Fruit fly (Drosophila melanogaster) whole organism, embryonic: ENCODE measurements around the gene LIMK1.

ENCODE experiments used
- Atf3 ChIP-seq: fragments of 200-800 bp; sonication (Bioruptor generic); optimal IDR thresholded peaks from 3 replicates; lab custom pipeline; 2016; ENCODE audit warnings: missing biosample characterization, missing genetic modification characterization
- Bgb ChIP-seq: fragments of 200-800 bp; sonication (Bioruptor generic); IDR thresholded peaks from 2 replicates; pipeline ENCODE4 v1.3.6; 2022; ENCODE audit warnings: missing biosample characterization, missing genetic modification characterization; ENCODE audit not compliant: partially characterized antibody
- Bteb2 ChIP-seq: fragments of 200-800 bp; sonication (Bioruptor generic); optimal IDR thresholded peaks from 2 replicates; lab custom pipeline; 2016; ENCODE audit warnings: missing biosample characterization, missing genetic modification characterization
- CG10543 ChIP-seq: fragments of 200-800 bp; sonication (Bioruptor generic); optimal IDR thresholded peaks from 3 replicates; lab custom pipeline; 2017; ENCODE audit warnings: missing biosample characterization, mild to moderate bottlenecking, missing genetic modification characterization, moderate library complexity
- CG10979 ChIP-seq: fragments of 200-800 bp; sonication (Bioruptor generic); optimal IDR thresholded peaks from 2 replicates; lab custom pipeline; 2018; ENCODE audit warnings: missing biosample characterization, mild to moderate bottlenecking, missing genetic modification characterization, moderate library complexity
- CG11085 ChIP-seq: fragments of 200-800 bp; sonication (Bioruptor generic); IDR thresholded peaks from 2 replicates; pipeline ENCODE4 v1.3.6; 2022; ENCODE audit warnings: missing biosample characterization, missing genetic modification characterization
- CG12104 ChIP-seq: fragments of 200-800 bp; sonication (Bioruptor generic); optimal IDR thresholded peaks from 3 replicates; lab custom pipeline; 2016; ENCODE audit warnings: missing biosample characterization, missing genetic modification characterization
- CG12155 ChIP-seq: fragments of 200-800 bp; sonication (Bioruptor generic); optimal IDR thresholded peaks from 3 replicates; lab custom pipeline; 2016; ENCODE audit warnings: missing biosample characterization, missing genetic modification characterization
- CG12769 ChIP-seq: fragments of 200-800 bp; sonication (Bioruptor generic); optimal IDR thresholded peaks from 2 replicates; lab custom pipeline; 2019; ENCODE audit warnings: missing biosample characterization, mild to moderate bottlenecking, missing genetic modification characterization, moderate library complexity
- CG13287 ChIP-seq: fragments of 200-800 bp; sonication (Bioruptor generic); IDR thresholded peaks from 2 replicates; pipeline ENCODE4 v1.3.6; 2022; ENCODE audit warnings: missing biosample characterization, missing genetic modification characterization; ENCODE audit not compliant: partially characterized antibody
- CG15073 ChIP-seq: fragments of 200-800 bp; sonication (Bioruptor generic); optimal IDR thresholded peaks from 2 replicates; lab custom pipeline; 2016; ENCODE audit warnings: missing biosample characterization, missing genetic modification characterization
- CG15601 ChIP-seq: fragments of 200-800 bp; sonication (Bioruptor generic); optimal IDR thresholded peaks from 3 replicates; lab custom pipeline; 2019; ENCODE audit warnings: missing biosample characterization, mild to moderate bottlenecking, missing genetic modification characterization, moderate library complexity
- CG2116 ChIP-seq: fragments of 200-800 bp; sonication (Bioruptor generic); optimal IDR thresholded peaks from 3 replicates; lab custom pipeline; 2018; ENCODE audit warnings: missing biosample characterization, mild to moderate bottlenecking, missing genetic modification characterization
- CG2199 ChIP-seq: fragments of 200-800 bp; sonication (Bioruptor generic); IDR thresholded peaks from 3 replicates; pipeline ENCODE4 v1.3.6; 2022; ENCODE audit warnings: missing biosample characterization, missing genetic modification characterization
- CG30020 ChIP-seq: fragments of 200-800 bp; optimal IDR thresholded peaks from 2 replicates; lab custom pipeline; 2019; ENCODE audit warnings: missing biosample characterization, mild to moderate bottlenecking, missing genetic modification characterization, moderate library complexity
- CG31365 ChIP-seq: fragments of 200-800 bp; sonication (Bioruptor generic); optimal IDR thresholded peaks from 2 replicates; lab custom pipeline; 2018; ENCODE audit warnings: missing biosample characterization, mild to moderate bottlenecking, missing genetic modification characterization
- CG32772 ChIP-seq: fragments of 200-800 bp; sonication (Bioruptor generic); IDR thresholded peaks from 2 replicates; pipeline ENCODE4 v1.3.6; 2022; ENCODE audit warnings: missing biosample characterization, missing genetic modification characterization
- CG33213 ChIP-seq: fragments of 200-800 bp; sonication (Bioruptor generic); optimal IDR thresholded peaks from 3 replicates; lab custom pipeline; 2016; ENCODE audit warnings: missing biosample characterization, missing genetic modification characterization
- CG43689 ChIP-seq: fragments of 200-800 bp; sonication (Bioruptor generic); IDR thresholded peaks from 2 replicates; pipeline ENCODE4 v1.3.6; 2022; ENCODE audit warnings: missing biosample characterization, missing genetic modification characterization
- CG6854 ChIP-seq: fragments of 200-800 bp; sonication (Bioruptor generic); optimal IDR thresholded peaks from 3 replicates; lab custom pipeline; 2017; ENCODE audit warnings: missing biosample characterization, mild to moderate bottlenecking, missing genetic modification characterization
- CG7357 ChIP-seq: fragments of 200-800 bp; sonication (Bioruptor generic); IDR thresholded peaks from 3 replicates; pipeline ENCODE4 v1.3.6; 2022; ENCODE audit warnings: missing biosample characterization, missing genetic modification characterization
- CG8089 ChIP-seq: fragments of 200-800 bp; sonication (Bioruptor generic); optimal IDR thresholded peaks from 3 replicates; lab custom pipeline; 2016; ENCODE audit warnings: missing biosample characterization, missing genetic modification characterization
- CG8478 ChIP-seq: fragments of >200 bp; optimal IDR thresholded peaks from 2 replicates; lab custom pipeline; 2018
- CG9727 ChIP-seq: fragments of 200-800 bp; sonication (Bioruptor generic); optimal IDR thresholded peaks from 3 replicates; lab custom pipeline; 2017; ENCODE audit warnings: missing biosample characterization, mild to moderate bottlenecking, missing genetic modification characterization
- Dek ChIP-seq: fragments of 200-800 bp; sonication (Bioruptor generic); optimal IDR thresholded peaks from 3 replicates; lab custom pipeline; 2019; ENCODE audit warnings: missing biosample characterization, mild to moderate bottlenecking, missing genetic modification characterization, moderate library complexity
- Fer1 ChIP-seq: fragments of 200-800 bp; sonication (Bioruptor generic); optimal IDR thresholded peaks from 2 replicates; lab custom pipeline; 2017; ENCODE audit warnings: missing biosample characterization, mild to moderate bottlenecking, missing genetic modification characterization
- Hr3 ChIP-seq: fragments of 200-800 bp; sonication (Bioruptor generic); optimal IDR thresholded peaks from 3 replicates; lab custom pipeline; 2016; ENCODE audit warnings: missing biosample characterization, missing genetic modification characterization
- MBD-R2 ChIP-seq: fragments of 200-800 bp; sonication (Bioruptor generic); IDR thresholded peaks from 2 replicates; pipeline ENCODE4 v1.3.6; 2022; ENCODE audit warnings: missing biosample characterization, missing genetic modification characterization
- Poxn ChIP-seq: fragments of 200-800 bp; sonication (Bioruptor generic); IDR thresholded peaks from 2 replicates; pipeline ENCODE4 v1.3.6; 2022; ENCODE audit warnings: missing biosample characterization, missing genetic modification characterization
- Sox102F ChIP-seq: fragments of 200-800 bp; sonication (Bioruptor generic); optimal IDR thresholded peaks from 2 replicates; lab custom pipeline; 2018; ENCODE audit warnings: missing biosample characterization, mild to moderate bottlenecking, missing genetic modification characterization, moderate library complexity
- TFAM ChIP-seq: fragments of 200-800 bp; sonication (Bioruptor generic); optimal IDR thresholded peaks from 2 replicates; lab custom pipeline; 2017; ENCODE audit warnings: missing biosample characterization, missing genetic modification characterization, inconsistent platforms
- Taf1 ChIP-seq: fragments of 200-800 bp; sonication (Bioruptor generic); IDR thresholded peaks from 2 replicates; pipeline ENCODE4 v1.3.6; 2022; ENCODE audit warnings: missing biosample characterization, missing genetic modification characterization
- Usf ChIP-seq: fragments of 200-800 bp; sonication (Bioruptor generic); optimal IDR thresholded peaks from 2 replicates; lab custom pipeline; 2017; ENCODE audit warnings: missing genotype, missing biosample characterization, missing genetic modification characterization
- YL-1 ChIP-seq: fragments of 200-800 bp; sonication (Bioruptor generic); optimal IDR thresholded peaks from 3 replicates; lab custom pipeline; 2017; ENCODE audit warnings: missing biosample characterization, mild to moderate bottlenecking, missing genetic modification characterization
- ap ChIP-seq: fragments of 200-800 bp; sonication (Bioruptor generic); IDR thresholded peaks from 2 replicates; pipeline ENCODE4 v1.3.6; 2022; ENCODE audit warnings: missing biosample characterization, missing genetic modification characterization
- cad ChIP-seq: fragments of >200 bp; optimal IDR thresholded peaks from 2 replicates; lab custom pipeline; 2017; ENCODE audit warnings: missing biosample characterization, missing genetic modification characterization
- chinmo ChIP-seq: fragments of 200-800 bp; sonication (Bioruptor generic); IDR thresholded peaks from 4 replicates; pipeline ENCODE4 v1.3.6; 2022; ENCODE audit warnings: missing biosample characterization, missing genetic modification characterization; ENCODE audit not compliant: partially characterized antibody
- chn ChIP-seq: fragments of 200-800 bp; sonication (Bioruptor generic); optimal IDR thresholded peaks from 2 replicates; lab custom pipeline; 2016; ENCODE audit warnings: missing biosample characterization, missing genetic modification characterization
- danr ChIP-seq: fragments of 200-800 bp; sonication (Bioruptor generic); IDR thresholded peaks from 2 replicates; pipeline ENCODE4 v1.3.6; 2022; ENCODE audit warnings: missing biosample characterization, missing genetic modification characterization
- dati ChIP-seq: fragments of 200-800 bp; sonication (Bioruptor generic); IDR thresholded peaks from 2 replicates; pipeline ENCODE4 v1.3.6; 2022; ENCODE audit warnings: missing biosample characterization, missing genetic modification characterization
- fd96Cb ChIP-seq: fragments of 200-800 bp; sonication (Bioruptor generic); optimal IDR thresholded peaks from 2 replicates; lab custom pipeline; 2018; ENCODE audit warnings: missing biosample characterization, mild to moderate bottlenecking, missing genetic modification characterization, moderate library complexity
- grau ChIP-seq: fragments of 200-800 bp; optimal IDR thresholded peaks from 3 replicates; lab custom pipeline; 2019; ENCODE audit warnings: missing biosample characterization, mild to moderate bottlenecking, missing genetic modification characterization, moderate library complexity
- gsb ChIP-seq: fragments of 200-800 bp; sonication (Bioruptor generic); IDR thresholded peaks from 2 replicates; pipeline ENCODE4 v1.3.6; 2022; ENCODE audit warnings: missing biosample characterization, missing genetic modification characterization
- lbe ChIP-seq: fragments of 200-800 bp; sonication (Bioruptor generic); optimal IDR thresholded peaks from 2 replicates; lab custom pipeline; 2016; ENCODE audit warnings: missing biosample characterization, mild to moderate bottlenecking, missing genetic modification characterization
- lmd ChIP-seq: fragments of 200-800 bp; sonication (Bioruptor generic); IDR thresholded peaks from 2 replicates; pipeline ENCODE4 v1.3.6; 2022; ENCODE audit warnings: missing biosample characterization, missing genetic modification characterization
- prd ChIP-seq, 3 experiments: fragments of >200 bp in 2 of 3; fragments of 200-800 bp in 1 of 3; sonication (Bioruptor generic) in 1 of 3; optimal IDR thresholded peaks in 2 of 3; IDR thresholded peaks in 1 of 3; 2 replicates in 2 of 3; 3 replicates in 1 of 3; pipeline versions ENCODE4 v1.3.6 to Lab custom; 2017 to 2022; ENCODE audit warnings: missing biosample characterization in 1 of 3, missing genetic modification characterization in 1 of 3
- sd ChIP-seq: fragments of 200-800 bp; sonication (Bioruptor generic); optimal IDR thresholded peaks from 3 replicates; lab custom pipeline; 2018; ENCODE audit warnings: missing biosample characterization, mild to moderate bottlenecking, missing genetic modification characterization, moderate library complexity
- shn ChIP-seq: fragments of 200-800 bp; sonication (Bioruptor generic); optimal IDR thresholded peaks from 3 replicates; lab custom pipeline; 2016; ENCODE audit warnings: missing biosample characterization, missing genetic modification characterization
- slou ChIP-seq: fragments of 200-800 bp; sonication (Bioruptor generic); optimal IDR thresholded peaks from 3 replicates; lab custom pipeline; 2016; ENCODE audit warnings: missing biosample characterization, missing genetic modification characterization
- so ChIP-seq: fragments of 200-800 bp; sonication (Bioruptor generic); IDR thresholded peaks from 3 replicates; pipeline ENCODE4 v1.3.6; 2022; ENCODE audit warnings: missing biosample characterization, missing genetic modification characterization
- trem ChIP-seq: fragments of 200-800 bp; optimal IDR thresholded peaks from 3 replicates; lab custom pipeline; 2019; ENCODE audit warnings: missing biosample characterization, mild to moderate bottlenecking, missing genetic modification characterization, moderate library complexity

LIMK1 gene

DNA sequence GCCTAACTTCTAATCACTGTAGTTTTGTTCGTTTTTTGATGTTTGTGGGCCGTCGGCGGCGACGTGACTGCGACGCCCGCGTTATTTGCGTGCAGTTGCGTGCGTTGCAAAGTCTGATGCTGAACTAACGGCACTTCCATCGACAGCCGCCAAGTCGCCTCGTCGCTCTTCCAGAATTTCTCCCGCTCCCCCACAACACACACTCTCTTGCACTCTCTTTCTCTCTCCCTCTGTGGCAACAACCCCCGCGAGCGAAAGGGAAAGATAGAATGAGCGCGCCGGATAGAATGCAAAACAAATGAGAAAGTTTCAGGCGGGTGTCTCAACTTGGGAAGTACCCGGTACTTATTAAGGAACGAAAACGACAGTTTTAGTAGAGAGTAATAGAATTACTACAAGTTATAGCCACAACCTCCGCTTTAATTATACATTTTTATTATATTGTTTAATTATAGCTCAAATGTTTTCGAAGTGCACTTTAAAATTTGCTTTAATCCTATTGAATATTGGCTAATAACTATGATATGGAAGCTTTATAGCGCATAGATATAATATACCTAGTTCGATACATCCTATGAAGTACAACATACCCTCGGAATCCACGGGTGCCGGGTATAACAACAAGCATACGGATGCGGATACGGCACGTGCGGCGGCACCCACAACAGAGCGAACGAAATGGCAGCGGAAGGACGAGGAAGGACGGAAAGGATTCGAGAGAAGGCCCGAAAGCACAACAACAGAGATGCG is 45.0 kb downstream of the LIMK1 start (continued):
- TF ChIP-seq danr (GFP tag; lab: Robert Waterston, UW) (no peak), CG11085 (GFP tag; lab: Robert Waterston, UW) (no peak), TFAM (GFP tag; lab: Kevin White, UChicago) (no peak), CG10979 (tag; lab: Kevin White, UChicago) (peak; percentile 45), CG12155 (GFP tag; lab: Kevin White, UChicago) (no peak), cad (GFP tag; lab: Kevin White, UChicago) (no peak), CG32772 (GFP tag; lab: Robert Waterston, UW) (no peak), CG13287 (GFP tag; lab: Robert Waterston, UW) (no peak), MBD-R2 (GFP tag; lab: Robert Waterston, UW) (no peak), grau (tag; lab: Kevin White, UChicago) (peak; percentile 52), CG7357 (GFP tag; lab: Robert Waterston, UW) (0 out of 3 replicates have a peak, but pooled peaks have one; percentile 15), Taf1 (no peak), CG2199 (GFP tag; lab: Robert Waterston, UW) (no peak), shn (no peak), Hr3 (GFP tag; lab: Kevin White, UChicago) (no peak), Dek (tag; lab: Kevin White, UChicago) (peak; percentile 41), trem (tag; lab: Kevin White, UChicago) (no peak), gsb (no peak), ap (GFP tag; lab: Robert Waterston, UW) (no peak), CG9727 (no peak), slou (no peak), CG8089 (GFP tag; lab: Kevin White, UChicago) (no peak), Atf3 (GFP tag; lab: Kevin White, UChicago) (no peak), CG43689 (GFP tag; lab: Robert Waterston, UW) (no peak), CG6854 (GFP tag; lab: Kevin White, UChicago) (no peak), Fer1 (GFP tag; lab: Kevin White, UChicago) (peak; percentile 18), CG30020 (tag; lab: Kevin White, UChicago) (no peak), lbe (GFP tag; lab: Kevin White, UChicago) (no peak), CG31365 (no peak), Poxn (GFP tag; lab: Robert Waterston, UW) (no peak), Sox102F (GFP tag; lab: Kevin White, UChicago) (peak; percentile 41), chn (no peak), YL-1 (GFP tag; lab: Kevin White, UChicago) (no peak), so (no peak), CG12104 (no peak), fd96Cb (tag; lab: Kevin White, UChicago) (peak; percentile 36), CG8478 (no peak), chinmo (GFP tag; lab: Robert Waterston, UW) (no peak), CG15601 (tag; lab: Kevin White, UChicago) (no peak), dati (GFP tag; lab: Robert Waterston, UW) (no peak), prd (optimal IDR thresholded peaks at IDR 0.05; lab: Kevin White, UChicago) (no peak), prd (GFP tag; IDR thresholded peaks at IDR 0.05; lab: Robert Waterston, UW) (peak; percentile 25; the same call in 2 of the 3 replicates), Usf (GFP tag; lab: Kevin White, UChicago) (no peak), CG15073 (GFP tag; lab: Kevin White, UChicago) (no peak), Bteb2 (GFP tag; lab: Kevin White, UChicago) (no peak), lmd (GFP tag; lab: Robert Waterston, UW) (peak; percentile 20), CG2116 (GFP tag; lab: Kevin White, UChicago) (no peak), CG33213 (no peak), CG10543 (GFP tag; lab: Kevin White, UChicago) (no peak), Bgb (GFP tag; lab: Robert Waterston, UW) (no peak), sd (tag; lab: Kevin White, UChicago) (no peak), CG12769 (tag; lab: Kevin White, UChicago) (no peak)
